Worm (Caenorhabditis elegans): ENCODE measurements around the gene C16D9.1.
A peak's percentile ranks its signal among the peaks of the same experiment; 100 is the strongest.

C16D9.1 gene

DNA sequence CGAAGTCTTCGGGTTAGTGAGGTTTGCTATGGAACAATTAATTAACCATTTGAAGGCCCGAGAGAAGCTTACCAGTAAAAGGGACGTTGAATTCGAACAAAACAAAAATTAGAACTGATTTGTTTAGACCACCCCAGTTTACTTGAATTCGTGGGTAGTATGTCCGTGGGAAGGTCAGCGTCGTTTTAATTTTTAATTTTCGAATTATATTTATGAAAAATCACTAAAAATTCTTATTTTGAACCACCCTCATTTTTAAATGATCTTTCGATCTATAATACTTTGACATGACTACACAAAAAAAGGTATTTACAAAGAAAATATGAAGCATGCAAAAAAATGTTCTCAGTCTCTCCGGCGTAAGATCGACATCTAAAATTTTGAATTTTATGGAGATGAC, 13.7 kb upstream of the C16D9.1 start, which contains the start of gene C16D9.5:
Gene C16D9.5, minus strand, starts transcription at position 101 of the 400 bp plus-strand sequence.
- no peak for TF ChIP-seq nhr-12 (tag; optimal IDR thresholded peaks at IDR 0.05)
- no peak for TF ChIP-seq elt-3 (tag; optimal IDR thresholded peaks at IDR 0.05)
- TF ChIP-seq sptf-1 (tag; optimal IDR thresholded peaks at IDR 0.05), result no peak
- no peak for TF ChIP-seq pha-4 (tag; optimal IDR thresholded peaks at IDR 0.05)
- no peak for TF ChIP-seq sem-2 (GFP tag; optimal IDR thresholded peaks at IDR 0.05)
- no peak for TF ChIP-seq mep-1 (tag; optimal IDR thresholded peaks at IDR 0.05)
- TF ChIP-seq zip-8 (tag; optimal IDR thresholded peaks at IDR 0.05), result no peak
- no peak for TF ChIP-seq tbx-8 (GFP tag; optimal IDR thresholded peaks at IDR 0.05)
- TF ChIP-seq ceh-39 (tag; optimal IDR thresholded peaks at IDR 0.05), result no peak
- TF ChIP-seq ces-1 (GFP tag; optimal IDR thresholded peaks at IDR 0.05), result no peak
- TF ChIP-seq lsy-2 (tag; optimal IDR thresholded peaks at IDR 0.05), result no peak
- no peak for TF ChIP-seq unc-120 (tag; optimal IDR thresholded peaks at IDR 0.05; ENCODE audit: poor library complexity, severe bottlenecking)
- no peak for TF ChIP-seq nhr-28 (tag; optimal IDR thresholded peaks at IDR 0.05)
- TF ChIP-seq ceh-83 (GFP tag; optimal IDR thresholded peaks at IDR 0.05), result no peak
- TF ChIP-seq ceh-43 (GFP tag; optimal IDR thresholded peaks at IDR 0.05), result no peak
- no peak for TF ChIP-seq blmp-1 (tag; optimal IDR thresholded peaks at IDR 0.05)

DNA sequence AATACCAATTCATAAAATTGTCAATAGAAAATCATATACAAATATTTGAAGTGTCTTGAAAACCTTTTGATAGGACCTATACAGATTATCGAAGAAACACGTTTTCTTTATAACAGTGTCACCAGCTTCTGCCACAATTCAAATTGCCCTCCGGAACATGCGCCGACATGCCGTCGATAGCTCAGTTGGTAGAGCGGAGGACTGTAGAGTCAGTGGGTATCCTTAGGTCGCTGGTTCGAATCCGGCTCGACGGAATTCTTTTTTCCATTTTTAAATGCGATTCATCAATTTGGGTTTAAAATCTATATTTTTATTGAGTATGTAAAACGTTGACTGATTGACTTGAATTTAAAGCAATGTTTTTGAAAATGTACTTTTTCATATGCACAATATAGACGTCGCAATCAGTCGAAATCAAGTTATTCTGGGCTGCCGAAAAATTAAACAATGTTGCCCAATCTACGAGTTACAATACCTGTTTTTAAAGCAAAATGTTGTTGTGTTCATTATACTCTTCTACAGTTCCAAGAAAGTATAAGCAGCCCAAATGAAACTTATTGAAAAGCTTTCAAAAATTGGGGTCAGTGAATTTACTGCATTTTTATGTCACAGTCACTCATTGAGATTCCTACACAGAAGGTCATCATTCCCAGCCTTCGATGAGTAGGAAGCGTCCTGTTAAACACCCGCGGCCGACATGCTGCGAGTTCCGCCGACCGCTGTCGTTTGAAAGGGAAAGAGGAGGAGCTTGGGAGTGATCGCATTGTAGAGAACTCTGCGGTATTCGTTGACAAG, 11.6 kb upstream of the C16D9.1 start:
- TF ChIP-seq ceh-83 (GFP tag; optimal IDR thresholded peaks at IDR 0.05) (peak; percentile 71), ceh-39 (tag; optimal IDR thresholded peaks at IDR 0.05) (no peak), hlh-1 (tag; optimal IDR thresholded peaks at IDR 0.05) (peak; percentile 43), elt-3 (tag; optimal IDR thresholded peaks at IDR 0.05) (no peak), drap-1 (GFP tag; optimal IDR thresholded peaks at IDR 0.05) (no peak), nhr-12 (tag; optimal IDR thresholded peaks at IDR 0.05) (no peak)

DNA sequence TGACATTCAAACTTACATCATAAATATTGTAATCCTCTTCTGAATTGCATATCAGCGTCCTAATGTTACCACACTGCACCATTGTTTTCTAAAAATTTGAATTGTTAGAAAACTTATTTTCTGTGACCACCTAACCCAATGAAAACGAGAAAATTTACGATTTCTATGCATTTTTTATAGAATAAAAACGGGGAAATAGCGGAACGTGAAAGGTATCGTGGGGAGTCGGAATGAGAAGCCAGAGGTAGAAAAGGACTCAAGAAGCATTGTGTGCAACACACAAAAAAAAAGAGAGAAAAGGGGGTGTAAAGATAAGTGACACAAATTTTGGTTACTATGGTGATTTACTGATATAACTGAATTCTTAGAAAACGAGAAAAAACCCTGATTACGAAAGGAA, 8.9 kb upstream of the C16D9.1 start, which contains the start of gene C16D9.6:
Gene C16D9.6, minus strand, starts transcription at position 101 of the 400 bp plus-strand sequence.
- TF ChIP-seq zip-8 (tag; optimal IDR thresholded peaks at IDR 0.05) (no peak), ces-1 (GFP tag; optimal IDR thresholded peaks at IDR 0.05) (no peak)

DNA sequence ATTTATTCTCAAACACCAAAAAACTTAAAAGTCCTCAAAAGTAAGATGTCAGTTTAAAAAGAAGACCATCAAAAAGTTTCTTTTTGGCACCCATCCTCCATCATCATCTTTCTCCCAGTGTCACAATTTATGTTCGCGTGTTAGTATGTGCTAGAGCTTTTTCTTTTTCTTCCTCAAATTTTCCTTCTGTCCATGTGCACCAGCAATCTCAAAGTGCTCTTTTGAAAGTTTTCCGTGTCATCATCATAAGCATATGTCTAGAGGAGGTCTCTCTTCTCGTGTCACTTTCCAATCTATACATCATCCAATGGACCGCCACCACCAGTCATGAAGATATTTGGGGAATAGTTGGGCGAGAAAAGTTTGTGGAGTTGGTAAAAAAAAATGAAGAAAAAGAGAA, 8.0 kb upstream of the C16D9.1 start:
- TF ChIP-seq flh-1 (GFP tag; optimal IDR thresholded peaks at IDR 0.05) (no peak), snpc-4 (tag; optimal IDR thresholded peaks at IDR 0.05) (no peak), ztf-11 (tag; optimal IDR thresholded peaks at IDR 0.05) (no peak), sem-2 (GFP tag; optimal IDR thresholded peaks at IDR 0.05) (no peak), lsy-2 (tag; optimal IDR thresholded peaks at IDR 0.05) (no peak), mab-5 (tag; optimal IDR thresholded peaks at IDR 0.05) (no peak), nhr-76 (tag; optimal IDR thresholded peaks at IDR 0.05) (no peak), nhr-237 (tag; optimal IDR thresholded peaks at IDR 0.05) (no peak), mep-1 (tag; optimal IDR thresholded peaks at IDR 0.05) (no peak), ces-1 (GFP tag; optimal IDR thresholded peaks at IDR 0.05) (no peak), zip-8 (tag; optimal IDR thresholded peaks at IDR 0.05) (no peak), hlh-1 (tag; optimal IDR thresholded peaks at IDR 0.05) (no peak), ceh-83 (GFP tag; optimal IDR thresholded peaks at IDR 0.05) (no peak), ceh-39 (tag; optimal IDR thresholded peaks at IDR 0.05) (no peak), unc-62 (GFP tag; optimal IDR thresholded peaks at IDR 0.05) (no peak)

DNA sequence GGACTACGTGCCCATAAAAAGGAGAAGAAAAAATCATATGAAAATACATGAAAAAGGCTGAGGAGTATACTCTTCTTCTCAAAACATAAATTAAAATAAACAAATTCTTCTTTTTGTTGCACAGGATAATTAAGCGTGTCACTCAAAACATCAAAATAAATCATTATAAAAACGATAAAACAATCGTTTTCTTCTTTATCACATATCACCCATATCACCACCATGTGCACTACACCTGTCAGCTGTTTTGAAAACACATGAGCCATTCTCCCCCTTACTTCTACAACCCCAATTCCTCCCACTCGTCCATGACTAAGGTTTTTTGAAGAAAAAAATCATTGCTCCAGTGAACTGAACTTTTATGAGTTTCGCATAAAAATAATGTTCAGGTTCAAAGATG, 6.6 kb upstream of the C16D9.1 start:
- TF ChIP-seq hlh-1 (tag; optimal IDR thresholded peaks at IDR 0.05), result peak; percentile 15
- TF ChIP-seq unc-62 (GFP tag; optimal IDR thresholded peaks at IDR 0.05), result peak; percentile 84
- peak; percentile 53 for TF ChIP-seq mab-5 (tag; optimal IDR thresholded peaks at IDR 0.05)
- no peak for TF ChIP-seq ces-1 (GFP tag; optimal IDR thresholded peaks at IDR 0.05)

DNA sequence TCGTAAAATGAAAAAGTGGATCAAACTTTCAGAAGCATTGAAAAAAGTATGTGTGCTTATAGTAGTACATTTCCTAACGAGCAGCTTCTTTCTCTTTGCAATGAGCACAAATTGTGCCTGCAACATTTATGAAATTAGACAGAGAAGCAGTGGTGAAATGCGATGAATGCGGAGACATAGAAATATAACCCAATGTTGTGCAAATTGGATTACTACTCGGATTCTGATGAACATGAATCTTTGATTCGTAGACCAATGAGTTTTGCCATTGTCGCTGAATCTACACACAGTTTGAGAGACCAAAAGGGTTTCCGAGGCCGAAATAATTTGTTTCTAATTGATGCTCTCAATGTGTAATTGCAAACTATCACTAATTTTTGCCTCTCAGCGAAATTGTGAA, 5.2 kb upstream of the C16D9.1 start:
- TF ChIP-seq ces-1 (GFP tag; optimal IDR thresholded peaks at IDR 0.05), result peak; percentile 99
- TF ChIP-seq snpc-4 (tag; optimal IDR thresholded peaks at IDR 0.05), result no peak

DNA sequence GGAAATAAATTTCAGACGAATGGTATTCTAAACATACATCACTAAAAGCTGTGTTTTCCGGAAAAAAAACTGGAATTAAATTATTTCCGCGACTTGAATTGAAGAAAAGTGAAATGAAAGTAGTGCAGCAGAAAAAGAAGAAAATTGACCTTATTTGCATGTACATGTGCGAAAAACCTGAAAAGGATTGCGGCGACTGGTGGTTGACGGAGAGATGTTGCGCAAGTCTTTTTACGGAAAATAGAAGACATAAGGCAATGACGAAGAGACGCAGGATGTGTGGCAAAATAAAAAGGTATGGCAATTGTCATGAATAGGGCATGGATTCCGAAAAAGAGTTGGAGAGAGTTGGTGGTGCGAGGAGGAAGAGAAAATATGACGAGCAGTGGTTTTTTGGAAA, 4.1 kb upstream of the C16D9.1 start:
- TF ChIP-seq blmp-1 (tag; optimal IDR thresholded peaks at IDR 0.05) (peak; percentile 50), unc-120 (tag; optimal IDR thresholded peaks at IDR 0.05; ENCODE audit: poor library complexity, severe bottlenecking) (no peak), zip-8 (tag; optimal IDR thresholded peaks at IDR 0.05) (peak; percentile 74)
